Fruit fly (Drosophila melanogaster): ENCODE results near the gene CG43321.

The CG43321 gene

dm6 chr2L:7011962-7012361, at the start of gene CG43321:
Gene CG43321 (plus strand): TSS chr2L:7012262.
- no peak for TF ChIP-seq CG17801 (GFP tag; optimal IDR thresholded peaks at IDR 0.05; ENCODE audit: partially characterized antibody)

DNA sequence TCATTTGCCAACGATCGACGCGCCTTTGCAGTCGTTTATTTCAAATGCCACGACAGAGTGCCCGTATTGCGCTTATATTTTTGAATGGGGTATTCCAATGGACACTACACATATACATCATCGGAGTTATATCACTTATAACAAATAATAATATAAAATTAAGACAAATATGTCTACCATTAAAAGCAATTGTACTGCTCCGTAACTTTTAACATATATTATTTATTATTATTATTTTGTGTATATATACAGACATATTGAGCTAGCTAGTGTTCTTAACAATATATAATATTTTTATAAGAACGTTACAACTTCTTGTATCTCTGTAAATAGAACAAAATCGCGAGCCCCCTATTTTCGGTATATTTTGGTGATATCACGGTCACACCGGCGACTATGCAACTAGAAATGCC, 48.0 kb upstream of the CG43321 start, which contains the start of the genes sip2 and Coprox:
sip2 (minus strand) TSS at position 53 of the 413 bp plus-strand sequence.
Coprox (plus strand) TSS at position 400 of the 413 bp plus-strand sequence.
- TF ChIP-seq CG17801 (GFP tag; optimal IDR thresholded peaks at IDR 0.05; ENCODE audit: partially characterized antibody): peak; percentile 68

DNA sequence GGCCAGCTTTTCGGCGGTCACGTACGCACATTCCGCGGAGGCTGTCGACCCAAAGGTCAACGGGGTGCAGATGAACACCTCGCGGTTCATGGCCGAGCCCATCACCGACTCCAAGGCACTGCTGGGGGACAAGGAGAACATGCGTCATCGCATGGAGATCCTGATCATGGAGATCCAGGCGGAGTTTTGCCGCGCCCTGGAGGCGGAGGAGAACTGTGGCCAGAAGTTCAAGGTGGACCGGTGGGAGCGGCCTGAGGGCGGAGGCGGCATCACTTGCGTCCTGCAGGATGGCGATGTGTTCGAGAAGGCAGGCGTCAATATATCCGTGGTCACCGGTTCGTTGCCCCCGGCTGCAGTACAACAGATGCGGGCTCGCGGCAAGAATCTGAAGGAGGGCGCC, 47.4 kb upstream of the CG43321 start:
- TF ChIP-seq CG17801 (GFP tag; optimal IDR thresholded peaks at IDR 0.05; ENCODE audit: partially characterized antibody): no peak

- TF ChIP-seq CG17801 (GFP tag; optimal IDR thresholded peaks at IDR 0.05; ENCODE audit: partially characterized antibody): no peak
Measured at dm6 chr2L:6966309-6966708, 45.8 kb upstream of the CG43321 start.

DNA sequence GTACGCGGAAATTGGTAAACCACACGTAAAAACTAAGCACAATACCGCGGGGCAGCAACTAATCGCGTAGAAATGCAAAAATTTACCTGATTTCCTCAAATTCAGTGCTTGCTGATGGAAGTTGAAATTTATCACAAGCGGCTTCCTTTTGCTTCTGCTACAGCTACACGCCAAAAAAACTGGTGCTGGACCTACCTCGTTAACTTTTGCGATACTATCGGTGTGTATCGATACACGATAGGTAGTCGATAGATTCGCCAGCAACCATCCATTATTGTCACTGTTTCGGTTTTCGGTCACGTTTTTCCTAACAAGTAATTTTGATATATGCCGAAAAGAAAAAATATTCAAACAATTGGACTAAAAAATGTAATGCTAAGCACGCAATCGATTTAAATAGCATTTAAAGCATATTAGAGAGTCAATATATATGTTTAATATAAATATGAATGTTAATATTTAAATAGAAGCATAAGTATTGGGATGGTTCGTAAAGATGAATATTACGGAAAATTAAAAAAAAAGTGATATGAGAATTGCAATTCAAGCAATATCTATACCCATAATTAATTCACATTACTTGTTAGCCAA, 44.5 kb upstream of the CG43321 start, which contains the start of gene Sumo:
Sumo (minus strand) TSS at position 223 of the 591 bp plus-strand sequence.
- TF ChIP-seq CG17801 (GFP tag; optimal IDR thresholded peaks at IDR 0.05; ENCODE audit: partially characterized antibody): no peak

DNA sequence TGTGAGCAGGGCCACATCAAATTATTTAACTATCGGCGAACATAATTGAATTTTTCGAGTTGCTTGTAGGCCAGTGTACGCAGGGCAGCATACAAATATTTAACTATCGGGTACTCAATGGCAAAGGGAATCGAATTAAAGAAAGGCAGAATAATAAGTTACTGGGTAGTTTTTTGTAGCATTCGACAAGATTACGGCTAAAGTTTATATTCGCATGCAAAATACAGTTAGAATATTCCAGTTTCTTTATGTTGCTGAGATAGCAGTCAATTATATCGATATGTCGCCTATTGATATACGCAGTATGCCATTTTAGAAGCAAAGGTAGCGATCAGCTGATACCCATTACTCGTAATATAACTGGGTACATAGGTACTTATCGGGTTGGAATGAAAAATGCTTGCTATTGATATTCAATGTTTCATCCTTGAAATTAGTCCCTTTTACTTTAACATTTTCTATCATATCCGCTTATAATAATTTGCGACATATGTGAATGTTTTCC, 44.0 kb upstream of the CG43321 start:
- peak; percentile 1 for TF ChIP-seq CG17801 (GFP tag; optimal IDR thresholded peaks at IDR 0.05; ENCODE audit: partially characterized antibody)

- TF ChIP-seq CG17801 (GFP tag; optimal IDR thresholded peaks at IDR 0.05; ENCODE audit: partially characterized antibody): no peak
Measured at dm6 chr2L:6970813-6971212, 41.2 kb upstream of the CG43321 start.

DNA sequence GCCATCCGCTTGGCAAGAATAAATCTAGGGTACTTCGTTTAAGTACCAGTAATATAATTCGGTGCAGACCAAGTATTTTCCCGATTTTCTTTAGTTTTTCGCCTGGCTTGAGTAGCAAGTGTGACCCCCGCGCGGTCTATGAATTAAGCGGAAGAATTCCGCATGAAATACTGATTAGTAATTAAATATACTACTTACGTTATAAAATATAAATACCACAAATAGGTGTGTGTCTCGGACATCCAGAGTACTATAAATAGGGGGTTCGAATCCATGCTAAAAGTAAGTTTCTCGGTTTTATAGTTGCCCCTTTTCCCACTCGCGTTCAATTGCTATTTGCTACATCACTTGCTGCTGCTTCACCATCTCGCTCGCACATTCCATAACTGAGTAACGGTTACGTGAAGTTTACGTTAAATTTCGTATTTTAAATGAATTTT, 40.4 kb upstream of the CG43321 start, which contains the start of gene snRNP-U1-70K:
snRNP-U1-70K (minus strand) TSS at position 141 of the 440 bp plus-strand sequence.
- TF ChIP-seq CG17801 (GFP tag; optimal IDR thresholded peaks at IDR 0.05; ENCODE audit: partially characterized antibody): no peak

DNA sequence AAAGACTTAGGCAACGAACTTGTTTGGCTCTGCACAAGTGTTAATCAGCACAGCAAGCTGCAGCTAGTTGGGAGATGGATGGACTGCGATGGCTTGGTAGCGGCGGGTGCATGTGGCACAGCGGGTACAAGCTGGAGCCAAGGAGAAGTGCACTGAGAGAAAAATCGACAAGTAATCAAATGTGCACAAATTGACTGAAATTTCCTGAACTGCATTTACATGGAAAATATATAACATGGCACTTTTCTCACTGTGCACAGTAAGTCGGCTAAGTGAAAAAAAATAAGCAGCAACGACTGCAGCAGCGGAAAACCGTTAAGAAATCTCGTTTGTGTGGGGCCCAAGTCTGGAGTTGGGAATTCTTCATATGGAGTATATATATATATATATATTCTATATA, 21.0 kb upstream of the CG43321 start:
- TF ChIP-seq CG17801 (GFP tag; optimal IDR thresholded peaks at IDR 0.05; ENCODE audit: partially characterized antibody): no peak

DNA sequence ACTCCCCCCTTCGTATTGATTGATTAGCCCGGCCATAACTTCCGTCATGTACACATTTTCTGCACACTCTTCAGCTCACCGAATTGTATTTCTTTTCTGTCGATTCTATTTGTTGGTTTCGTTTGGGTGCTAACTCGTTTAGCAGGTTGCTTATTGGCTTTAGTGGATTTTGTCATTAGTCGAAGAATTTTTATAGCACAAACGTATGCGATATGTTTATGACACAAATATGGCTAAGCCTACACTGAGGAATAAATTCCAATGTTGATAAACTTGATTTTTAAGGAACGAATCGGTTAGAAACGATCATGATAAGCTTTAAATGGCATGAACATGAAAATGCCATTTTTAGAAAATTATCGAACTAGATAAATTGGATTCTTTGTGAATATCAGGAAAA, 13.3 kb upstream of the CG43321 start:
- TF ChIP-seq CG17801 (GFP tag; optimal IDR thresholded peaks at IDR 0.05; ENCODE audit: partially characterized antibody): no peak

dm6 chr2L:7004304-7004703, 7.8 kb upstream of the CG43321 start:
- no peak for TF ChIP-seq CG17801 (GFP tag; optimal IDR thresholded peaks at IDR 0.05; ENCODE audit: partially characterized antibody)

DNA sequence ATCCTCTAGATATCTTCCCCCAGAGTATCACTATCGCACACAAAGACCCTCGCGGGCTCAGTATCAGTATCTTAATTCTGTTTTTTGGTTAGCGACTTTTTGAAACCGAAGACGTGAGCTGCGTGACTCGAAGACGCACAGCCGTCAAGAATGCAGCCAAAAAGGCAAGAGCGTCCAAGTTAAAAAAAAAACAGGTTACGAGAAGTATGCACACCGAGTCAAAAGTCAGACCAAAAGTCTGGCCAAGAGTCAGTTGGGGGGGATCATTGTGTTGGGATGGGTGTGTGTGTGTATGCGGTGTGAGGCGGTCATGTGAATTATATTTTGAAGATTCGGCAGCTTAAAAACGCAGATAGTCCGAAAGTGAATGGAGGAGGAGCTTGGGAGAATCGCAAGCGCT, 6.6 kb upstream of the CG43321 start:
- no peak for TF ChIP-seq CG17801 (GFP tag; optimal IDR thresholded peaks at IDR 0.05; ENCODE audit: partially characterized antibody)

dm6 chr2L:7007564-7007963, 4.5 kb upstream of the CG43321 start:
- no peak for TF ChIP-seq CG17801 (GFP tag; optimal IDR thresholded peaks at IDR 0.05; ENCODE audit: partially characterized antibody)

DNA sequence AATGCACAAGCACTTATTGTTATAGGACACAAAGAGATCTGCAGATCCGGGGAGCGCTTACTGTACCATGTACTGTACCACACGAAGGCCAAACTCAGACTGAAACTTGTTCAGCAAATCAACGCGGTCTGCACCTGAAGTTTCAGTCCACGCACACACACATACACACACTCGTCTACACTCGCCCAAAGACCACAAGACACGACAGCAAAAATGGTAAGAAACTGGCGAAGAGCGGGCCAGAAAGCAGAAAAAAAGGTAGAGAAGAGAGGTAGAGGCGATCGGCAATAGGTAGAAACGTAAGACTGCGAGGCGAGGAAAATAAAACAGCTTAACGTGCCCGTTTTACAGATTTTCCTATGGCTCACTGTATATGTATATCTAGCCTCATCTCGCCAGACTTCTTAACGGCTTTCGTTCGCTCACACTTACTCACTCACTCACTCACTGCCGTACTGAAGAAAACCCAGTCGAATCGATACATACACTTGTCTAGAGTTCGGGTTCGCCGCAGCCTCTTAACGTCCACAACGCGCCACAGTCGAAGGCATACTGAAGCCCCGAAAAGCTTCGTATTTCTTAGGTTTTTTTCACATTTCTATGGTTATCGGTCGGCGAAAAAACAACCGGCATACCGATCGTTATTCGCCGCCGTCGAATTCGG, 2.1 kb upstream of the CG43321 start, which contains the start of gene uif:
uif (minus strand) TSS at position 553 of the 664 bp plus-strand sequence.
- no peak for TF ChIP-seq CG17801 (GFP tag; optimal IDR thresholded peaks at IDR 0.05; ENCODE audit: partially characterized antibody)

dm6 chr2L:7010513-7010912, 1.5 kb upstream of the CG43321 start:
- no peak for TF ChIP-seq CG17801 (GFP tag; optimal IDR thresholded peaks at IDR 0.05; ENCODE audit: partially characterized antibody)

dm6 chr2L:7013157-7013556, 1.1 kb downstream of the CG43321 start, which contains the start of gene CG43322:
Gene CG43322 (plus strand): TSS chr2L:7013396.
- no peak for TF ChIP-seq CG17801 (GFP tag; optimal IDR thresholded peaks at IDR 0.05; ENCODE audit: partially characterized antibody)
